Worm (Caenorhabditis elegans): Measurements from ENCODE around the gene alh-1.

DNA sequence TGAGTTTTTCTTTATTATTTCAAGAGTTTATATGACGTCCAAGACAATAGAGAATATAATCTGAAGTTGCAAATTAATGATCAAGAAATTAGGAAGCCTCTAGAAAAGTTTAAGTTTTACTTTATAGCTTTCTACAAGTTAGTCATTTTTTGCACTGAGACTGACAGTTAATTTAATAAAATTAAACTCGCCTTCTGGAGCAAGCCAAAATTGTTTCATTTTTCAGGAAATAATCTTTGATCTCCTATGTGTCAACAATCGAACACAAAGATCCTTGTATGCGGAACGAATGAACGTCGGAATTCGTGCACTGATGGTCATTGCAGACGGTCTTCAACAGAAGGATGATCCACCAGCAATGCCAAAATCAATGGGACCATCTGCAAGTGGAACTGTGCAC is 34.8 kb downstream of the alh-1 start:
- TF ChIP-seq snpc-4 (tag; optimal IDR thresholded peaks at IDR 0.05) = no peak
- no peak for TF ChIP-seq lsy-2 (tag; optimal IDR thresholded peaks at IDR 0.05)
- TF ChIP-seq mxl-2 (GFP tag; conservative IDR thresholded peaks at IDR 0.05) = no peak
- no peak for TF ChIP-seq nhr-25 (tag; optimal IDR thresholded peaks at IDR 0.05; ENCODE audit: borderline replicate concordance, insufficient read depth)
- TF ChIP-seq lin-15B (tag; optimal IDR thresholded peaks at IDR 0.05) = no peak
- no peak for TF ChIP-seq Y105C5A.15 (GFP tag; IDR thresholded peaks at IDR 0.05)
- no peak for TF ChIP-seq ceh-44 (GFP tag; IDR thresholded peaks at IDR 0.05)
- no peak for TF ChIP-seq ama-1 (optimal IDR thresholded peaks at IDR 0.05)
- TF ChIP-seq zfp-2 (tag; optimal IDR thresholded peaks at IDR 0.05) = no peak
